Worm (Caenorhabditis elegans) whole organism, young adult: Measurements from ENCODE around the gene arl-8.

Experiments used
- B0035.1 ChIP-seq: sonication (generic microtip); optimal IDR thresholded peaks from 2 replicates; lab custom pipeline; 2016; ENCODE audit warnings: missing genetic modification characterization, mild to moderate bottlenecking, missing compliant biosample characterization, missing genotype, missing genetic modification reagents
- B0336.3 ChIP-seq: fragments of 200-800 bp; sonication (Bioruptor generic); IDR thresholded peaks from 2 replicates; pipeline ENCODE4 v1.3.6; 2022; ENCODE audit warnings: missing genetic modification characterization, missing compliant biosample characterization
- C06A6.2 ChIP-seq: fragments of 200-800 bp; sonication (Bioruptor generic); conservative IDR thresholded peaks from 2 replicates; pipeline ENCODE4 v1.3.6; 2022; ENCODE audit warnings: missing genetic modification characterization, missing compliant biosample characterization
- F22D6.2 ChIP-seq: sonication (generic microtip); optimal IDR thresholded peaks from 2 replicates; lab custom pipeline; 2016; ENCODE audit warnings: mild to moderate bottlenecking, missing genetic modification characterization, missing compliant biosample characterization
- F49E8.2 ChIP-seq: sonication (generic microtip); optimal IDR thresholded peaks from 3 replicates; lab custom pipeline; 2017; ENCODE audit warnings: missing genetic modification characterization, mild to moderate bottlenecking, missing compliant biosample characterization, antibody characterized with exemption, moderate library complexity; ENCODE audit not compliant: insufficient read depth
- F57C9.4 ChIP-seq: sonication (generic microtip); optimal IDR thresholded peaks from 2 replicates; lab custom pipeline; 2017; ENCODE audit warnings: mild to moderate bottlenecking, missing genetic modification characterization, missing compliant biosample characterization
- K11D2.4 ChIP-seq: fragments of 200-800 bp; sonication (Bioruptor generic); IDR thresholded peaks from 2 replicates; pipeline ENCODE4 v1.3.6; 2022; ENCODE audit warnings: missing genetic modification reagents, missing genetic modification characterization, missing compliant biosample characterization
- T26A5.8 ChIP-seq: sonication (generic microtip); optimal IDR thresholded peaks from 2 replicates; lab custom pipeline; 2016; ENCODE audit warnings: missing genetic modification characterization, missing compliant biosample characterization
- Y53F4B.3 ChIP-seq: fragments of 200-800 bp; sonication (Bioruptor generic); IDR thresholded peaks from 2 replicates; pipeline ENCODE4 v1.3.6; 2022; ENCODE audit warnings: missing genetic modification reagents, missing genetic modification characterization, missing compliant biosample characterization
- Y56A3A.18 ChIP-seq: fragments of 200-800 bp; sonication (Bioruptor generic); IDR thresholded peaks from 2 replicates; pipeline ENCODE4 v1.3.6; 2022; ENCODE audit warnings: missing genetic modification reagents, missing genetic modification characterization, missing compliant biosample characterization
- Y79H2A.3 ChIP-seq: fragments of 200-800 bp; sonication (Bioruptor generic); conservative IDR thresholded peaks from 2 replicates; pipeline ENCODE4 v1.3.6; 2022; ENCODE audit warnings: missing genetic modification reagents, missing genetic modification characterization, missing compliant biosample characterization
- ama-1 ChIP-seq, 3 experiments: fragments of 150-350 bp in 1 of 3; sonication (generic microtip) in 2 of 3; optimal IDR thresholded peaks; 2 replicates each; lab custom pipeline; 2014 to 2018; ENCODE audit warnings: missing biosample characterization in 2 of 3, missing genetic modification characterization in 2 of 3, missing genetic modification reagents in 2 of 3
- aptf-2 ChIP-seq: fragments of 200-800 bp; sonication (Bioruptor generic); conservative IDR thresholded peaks from 2 replicates; pipeline ENCODE4 v1.3.6; 2022; ENCODE audit warnings: missing genetic modification reagents, missing genetic modification characterization, missing compliant biosample characterization
- atf-7 ChIP-seq: sonication (generic microtip); optimal IDR thresholded peaks from 2 replicates; lab custom pipeline; 2017; ENCODE audit warnings: mild to moderate bottlenecking, missing genetic modification characterization, missing compliant biosample characterization
- athp-1 ChIP-seq: sonication (generic microtip); optimal IDR thresholded peaks from 2 replicates; lab custom pipeline; 2017; ENCODE audit warnings: mild to moderate bottlenecking, missing genetic modification characterization, missing compliant biosample characterization
- attf-3 ChIP-seq: fragments of 200-800 bp; sonication (Bioruptor generic); conservative IDR thresholded peaks from 2 replicates; pipeline ENCODE4 v1.3.6; 2022; ENCODE audit warnings: missing genetic modification reagents, missing genetic modification characterization, missing compliant biosample characterization
- attf-5 ChIP-seq: fragments of 200-800 bp; sonication (Bioruptor generic); optimal IDR thresholded peaks from 2 replicates; lab custom pipeline; 2018; ENCODE audit warnings: mild to moderate bottlenecking, missing genetic modification characterization, missing compliant biosample characterization
- bed-2 ChIP-seq: fragments of 200-800 bp; sonication (Bioruptor generic); IDR thresholded peaks from 2 replicates; pipeline ENCODE4 v1.3.6; 2022; ENCODE audit warnings: missing genetic modification reagents, missing genetic modification characterization, missing compliant biosample characterization
- ccch-3 ChIP-seq: fragments of 200-800 bp; sonication (Bioruptor generic); optimal IDR thresholded peaks from 2 replicates; lab custom pipeline; 2018; ENCODE audit warnings: mild to moderate bottlenecking, missing genetic modification characterization, missing compliant biosample characterization
- cebp-1 ChIP-seq, 2 experiments: fragments of 200-800 bp in 1 of 2; sonication (Bioruptor generic) in 1 of 2; sonication (generic microtip) in 1 of 2; IDR thresholded peaks in 1 of 2; optimal IDR thresholded peaks in 1 of 2; 2 replicates each; pipeline versions ENCODE4 v1.3.6 to Lab custom; 2017 to 2022; ENCODE audit warnings: missing compliant biosample characterization in 2 of 2, missing genetic modification characterization in 2 of 2, mild to moderate bottlenecking in 1 of 2, missing genetic modification reagents in 1 of 2, moderate library complexity in 1 of 2
- cebp-2 ChIP-seq: fragments of 200-800 bp; sonication (Bioruptor generic); IDR thresholded peaks from 2 replicates; pipeline ENCODE4 v1.3.6; 2022; ENCODE audit warnings: missing genetic modification characterization, missing compliant biosample characterization
- ceh-27 ChIP-seq: fragments of 200-800 bp; sonication (Bioruptor generic); optimal IDR thresholded peaks from 2 replicates; lab custom pipeline; 2018; ENCODE audit warnings: mild to moderate bottlenecking, missing genetic modification characterization, moderate library complexity, missing compliant biosample characterization
- ceh-58 ChIP-seq: fragments of 200-800 bp; sonication (Bioruptor generic); IDR thresholded peaks from 2 replicates; pipeline ENCODE4 v1.3.6; 2022; ENCODE audit warnings: missing genetic modification characterization, missing compliant biosample characterization
- ceh-91 ChIP-seq: fragments of 200-800 bp; sonication (Bioruptor generic); IDR thresholded peaks from 2 replicates; pipeline ENCODE4 v1.3.6; 2022; ENCODE audit warnings: missing genetic modification reagents, missing genetic modification characterization, missing compliant biosample characterization
- die-1 ChIP-seq: sonication (generic microtip); optimal IDR thresholded peaks from 2 replicates; lab custom pipeline; 2016; ENCODE audit warnings: missing genotype, mild to moderate bottlenecking, missing genetic modification characterization, missing compliant biosample characterization
- dox-1 ChIP-seq: fragments of 200-800 bp; sonication (Bioruptor generic); IDR thresholded peaks from 2 replicates; pipeline ENCODE4 v1.3.6; 2022; ENCODE audit warnings: missing genetic modification reagents, missing genetic modification characterization, missing compliant biosample characterization
- egrh-3 ChIP-seq: fragments of 200-800 bp; sonication (Bioruptor generic); IDR thresholded peaks from 2 replicates; pipeline ENCODE4 v1.3.6; 2022; ENCODE audit warnings: missing genetic modification reagents, missing genetic modification characterization, missing compliant biosample characterization
- ets-4 ChIP-seq: fragments of 200-800 bp; sonication (Bioruptor generic); optimal IDR thresholded peaks from 2 replicates; lab custom pipeline; 2018; ENCODE audit warnings: mild to moderate bottlenecking, missing genetic modification characterization, missing compliant biosample characterization
- hlh-12 ChIP-seq: sonication (generic microtip); optimal IDR thresholded peaks from 2 replicates; lab custom pipeline; 2016; ENCODE audit warnings: missing genetic modification characterization, missing compliant biosample characterization
- hmg-20 ChIP-seq: fragments of 200-800 bp; sonication (Bioruptor generic); IDR thresholded peaks from 2 replicates; pipeline ENCODE4 v1.3.6; 2022; ENCODE audit warnings: missing genetic modification reagents, missing genetic modification characterization, missing compliant biosample characterization
- let-526 ChIP-seq: fragments of 200-800 bp; sonication (Bioruptor generic); IDR thresholded peaks from 2 replicates; pipeline ENCODE4 v1.3.6; 2022; ENCODE audit warnings: missing genetic modification reagents, missing genetic modification characterization, missing compliant biosample characterization
- lin-26 ChIP-seq: fragments of 200-800 bp; sonication (Bioruptor generic); IDR thresholded peaks from 2 replicates; pipeline ENCODE4 v1.3.6; 2022; ENCODE audit warnings: missing genetic modification reagents, missing genetic modification characterization, missing compliant biosample characterization
- lsy-27 ChIP-seq: sonication (generic microtip); optimal IDR thresholded peaks from 2 replicates; lab custom pipeline; 2017; ENCODE audit warnings: missing genetic modification characterization, mild to moderate bottlenecking, missing compliant biosample characterization, antibody characterized with exemption, missing genotype, borderline replicate concordance; ENCODE audit not compliant: insufficient read depth
- madf-3 ChIP-seq: fragments of 200-800 bp; sonication (Bioruptor generic); IDR thresholded peaks from 2 replicates; pipeline ENCODE4 v1.3.6; 2022; ENCODE audit warnings: missing genetic modification reagents, missing genetic modification characterization, missing compliant biosample characterization
- mcd-1 ChIP-seq: fragments of 200-800 bp; sonication (Bioruptor generic); IDR thresholded peaks from 2 replicates; pipeline ENCODE4 v1.3.6; 2022; ENCODE audit warnings: missing genetic modification reagents, missing genetic modification characterization, missing compliant biosample characterization
- mes-4 ChIP-seq: sonication (generic microtip); optimal IDR thresholded peaks from 2 replicates; lab custom pipeline; 2016; ENCODE audit warnings: missing genotype, missing genetic modification characterization, missing compliant biosample characterization
- mxl-1 ChIP-seq: sonication (generic microtip); optimal IDR thresholded peaks from 2 replicates; lab custom pipeline; 2016; ENCODE audit warnings: missing genetic modification characterization, missing compliant biosample characterization
- nhr-80 ChIP-seq: sonication (generic microtip); optimal IDR thresholded peaks from 2 replicates; lab custom pipeline; 2016; ENCODE audit warnings: missing genetic modification characterization, missing compliant biosample characterization
- pha-4 ChIP-seq: fragments of 150-350 bp; sonication (generic microtip); optimal IDR thresholded peaks from 2 replicates; lab custom pipeline; 2014; ENCODE audit warnings: missing biosample characterization, missing genetic modification reagents, missing genetic modification characterization
- rcor-1 ChIP-seq: fragments of 200-800 bp; sonication (Bioruptor generic); IDR thresholded peaks from 2 replicates; pipeline ENCODE4 v1.3.6; 2022; ENCODE audit warnings: missing genetic modification reagents, missing genetic modification characterization, missing compliant biosample characterization
- snpc-3.4 ChIP-seq: sonication (generic microtip); optimal IDR thresholded peaks from 2 replicates; lab custom pipeline; 2017; ENCODE audit warnings: missing genetic modification characterization, mild to moderate bottlenecking, missing compliant biosample characterization, antibody characterized with exemption, moderate library complexity, missing genotype, missing genetic modification reagents
- somi-1 ChIP-seq: fragments of 200-800 bp; sonication (Bioruptor generic); optimal IDR thresholded peaks from 2 replicates; lab custom pipeline; 2018; ENCODE audit warnings: mild to moderate bottlenecking, missing genetic modification characterization, missing compliant biosample characterization
- sptf-2 ChIP-seq: fragments of 200-800 bp; sonication (Bioruptor generic); optimal IDR thresholded peaks from 2 replicates; lab custom pipeline; 2018; ENCODE audit warnings: mild to moderate bottlenecking, missing genetic modification characterization, missing compliant biosample characterization
- xnd-1 ChIP-seq: sonication (generic microtip); optimal IDR thresholded peaks from 2 replicates; lab custom pipeline; 2016; ENCODE audit warnings: missing genotype, missing genetic modification reagents, missing genetic modification characterization, missing compliant biosample characterization
- zfh-2 ChIP-seq: fragments of 200-800 bp; sonication (Bioruptor generic); conservative IDR thresholded peaks from 2 replicates; pipeline ENCODE4 v1.3.6; 2022; ENCODE audit warnings: missing genetic modification reagents, missing genetic modification characterization, missing compliant biosample characterization
- ztf-25 ChIP-seq: fragments of 200-800 bp; sonication (Bioruptor generic); IDR thresholded peaks from 2 replicates; pipeline ENCODE4 v1.3.6; 2022; ENCODE audit warnings: missing genetic modification reagents, missing genetic modification characterization, missing compliant biosample characterization
- ztf-28 ChIP-seq: fragments of 200-800 bp; sonication (Bioruptor generic); IDR thresholded peaks from 2 replicates; pipeline ENCODE4 v1.3.6; 2022; ENCODE audit warnings: missing genetic modification reagents, missing genetic modification characterization, missing compliant biosample characterization
- ztf-3 ChIP-seq: fragments of 200-800 bp; sonication (Bioruptor generic); optimal IDR thresholded peaks from 2 replicates; lab custom pipeline; 2018; ENCODE audit warnings: mild to moderate bottlenecking, missing genetic modification characterization, missing compliant biosample characterization
- ztf-6 ChIP-seq: fragments of 200-800 bp; sonication (Bioruptor generic); IDR thresholded peaks from 2 replicates; pipeline ENCODE4 v1.3.6; 2022; ENCODE audit warnings: missing genetic modification reagents, missing genetic modification characterization, missing compliant biosample characterization

arl-8 gene

ce11 chrIV:14822267-14822666, 24.3 kb downstream of the arl-8 start (continued):
- no peak for TF ChIP-seq aptf-2
- no peak for TF ChIP-seq K11D2.4 (GFP tag; lab: Robert Waterston, UW)
- no peak for TF ChIP-seq athp-1 (tag; lab: Kevin White, UChicago)
- no peak for TF ChIP-seq T26A5.8 (tag; lab: Kevin White, UChicago)
- no peak for TF ChIP-seq F22D6.2
- no peak for TF ChIP-seq C06A6.2
- no peak for TF ChIP-seq F57C9.4 (tag; lab: Kevin White, UChicago)
- peak; percentile 41 for TF ChIP-seq mcd-1 (GFP tag; lab: Robert Waterston, UW)
- TF ChIP-seq ceh-91 (GFP tag; lab: Robert Waterston, UW), result no peak
- no peak for TF ChIP-seq ets-4 (GFP tag; lab: Kevin White, UChicago)
- no peak for TF ChIP-seq attf-3 (GFP tag; lab: Robert Waterston, UW)
- TF ChIP-seq mxl-1 (tag; lab: Kevin White, UChicago), result no peak
- no peak for TF ChIP-seq ztf-3 (GFP tag; lab: Kevin White, UChicago)
- TF ChIP-seq B0336.3 (GFP tag; lab: Robert Waterston, UW), result no peak; the same call in 1 of the 2 replicates
- TF ChIP-seq ztf-6 (GFP tag; lab: Robert Waterston, UW), result no peak
- no peak for TF ChIP-seq xnd-1 (tag; lab: Kevin White, UChicago)
- no peak for TF ChIP-seq Y53F4B.3 (GFP tag; lab: Robert Waterston, UW)
- TF ChIP-seq ztf-28, result no peak
- no peak for TF ChIP-seq lin-26
- TF ChIP-seq somi-1 (GFP tag; lab: Kevin White, UChicago), result no peak
- peak; percentile 52 for TF ChIP-seq die-1 (tag; lab: Kevin White, UChicago)
- TF ChIP-seq cebp-1 (GFP tag; IDR thresholded peaks at IDR 0.05; lab: Robert Waterston, UW), result no peak
- TF ChIP-seq cebp-1 (tag; optimal IDR thresholded peaks at IDR 0.05; lab: Kevin White, UChicago), result no peak
- TF ChIP-seq hmg-20 (GFP tag; lab: Robert Waterston, UW), result no peak
- peak; percentile 48 for TF ChIP-seq snpc-3.4 (tag; lab: Kevin White, UChicago)
- TF ChIP-seq pha-4 (tag; lab: Kevin White, UChicago), result no peak
- TF ChIP-seq hlh-12 (tag; lab: Kevin White, UChicago), result no peak
- TF ChIP-seq let-526 (GFP tag; lab: Robert Waterston, UW), result no peak
- TF ChIP-seq ceh-27, result no peak
- no peak for TF ChIP-seq F49E8.2 (tag; lab: Kevin White, UChicago)
- no peak for TF ChIP-seq ceh-58 (GFP tag; lab: Robert Waterston, UW)
- TF ChIP-seq zfh-2 (GFP tag; lab: Robert Waterston, UW), result no peak
- TF ChIP-seq Y56A3A.18 (GFP tag; lab: Robert Waterston, UW), result no peak; the same call in none of the 2 replicates
- TF ChIP-seq ccch-3 (GFP tag; lab: Kevin White, UChicago), result no peak
- no peak for TF ChIP-seq atf-7 (tag; lab: Kevin White, UChicago)
- no peak for TF ChIP-seq ztf-25
- no peak for TF ChIP-seq bed-2 (GFP tag; lab: Robert Waterston, UW)
- TF ChIP-seq madf-3, result no peak; the same call in 1 of the 2 replicates
- TF ChIP-seq rcor-1, result no peak
- no peak for TF ChIP-seq dox-1
- TF ChIP-seq cebp-2 (GFP tag; lab: Robert Waterston, UW), result no peak
- no peak for TF ChIP-seq sptf-2 (GFP tag; lab: Kevin White, UChicago)
- no peak for TF ChIP-seq lsy-27
- peak; percentile 8; the same call in 1 of the 2 replicates for TF ChIP-seq egrh-3 (GFP tag; lab: Robert Waterston, UW)
- peak; percentile 40 for TF ChIP-seq nhr-80
- TF ChIP-seq B0035.1 (tag; lab: Kevin White, UChicago), result peak; percentile 47
- no peak for TF ChIP-seq attf-5 (GFP tag; lab: Kevin White, UChicago)
- peak; percentile 6 for TF ChIP-seq ama-1 (optimal IDR thresholded peaks at IDR 0.05; lab: Kevin White, UChicago)
- peak; percentile 13 to 39 for TF ChIP-seq ama-1 (GFP tag; optimal IDR thresholded peaks at IDR 0.05; lab: Kevin White, UChicago)
- no peak for TF ChIP-seq mes-4 (tag; lab: Kevin White, UChicago)
- no peak for TF ChIP-seq Y79H2A.3 (GFP tag; lab: Robert Waterston, UW)
